Worm (Caenorhabditis elegans): Measurements from ENCODE around the gene clec-5.

Gene clec-5

ce11 chrIII:4870478-4870877, 12.9 kb downstream of the clec-5 start, which contains the start of gene gipc-1:
Gene gipc-1, plus strand, starts transcription at chrIII:4870778.
- no peak for TF ChIP-seq ets-4 (GFP tag; optimal IDR thresholded peaks at IDR 0.05)
- no peak for TF ChIP-seq D2030.7 (GFP tag; IDR thresholded peaks at IDR 0.05)
- TF ChIP-seq bed-1 (GFP tag; IDR thresholded peaks at IDR 0.05), result no peak
- no peak for TF ChIP-seq unc-130 (GFP tag; optimal IDR thresholded peaks at IDR 0.05)
- TF ChIP-seq B0035.1 (tag; optimal IDR thresholded peaks at IDR 0.05), result no peak
- TF ChIP-seq zfh-2 (GFP tag; conservative IDR thresholded peaks at IDR 0.05), result no peak
- TF ChIP-seq F57A8.1 (GFP tag; optimal IDR thresholded peaks at IDR 0.05), result no peak

- no peak for TF ChIP-seq ztf-18 (tag; optimal IDR thresholded peaks at IDR 0.05)
- TF ChIP-seq F33H1.4 (GFP tag; IDR thresholded peaks at IDR 0.05), result no peak
- TF ChIP-seq mxl-1 (tag; optimal IDR thresholded peaks at IDR 0.05), result no peak
- TF ChIP-seq mel-28 (tag; optimal IDR thresholded peaks at IDR 0.05; ENCODE audit: borderline replicate concordance), result no peak
- TF ChIP-seq ztf-3 (GFP tag; optimal IDR thresholded peaks at IDR 0.05), result no peak
- no peak for TF ChIP-seq lin-54 (GFP tag; optimal IDR thresholded peaks at IDR 0.05)
- TF ChIP-seq ztf-22 (GFP tag; optimal IDR thresholded peaks at IDR 0.05), result no peak
- no peak for TF ChIP-seq ztf-26 (tag; optimal IDR thresholded peaks at IDR 0.05)
- TF ChIP-seq egrh-3 (GFP tag; IDR thresholded peaks at IDR 0.05), result no peak
Observed at ce11 chrIII:4868643-4869042, 14.8 kb downstream of the clec-5 start, which contains the start of the genes msd-4 and C35D10.3. Gene msd-4, minus strand, starts transcription at chrIII:4868743. Gene C35D10.3, plus strand, starts transcription at chrIII:4868921.

ce11 chrIII:4866762-4867161, 16.6 kb downstream of the clec-5 start, which contains the start of gene C35D10.17:
Gene C35D10.17, plus strand, starts transcription at chrIII:4867062.
- TF ChIP-seq egl-18 (GFP tag; IDR thresholded peaks at IDR 0.05) (no peak), nhr-120 (GFP tag; IDR thresholded peaks at IDR 0.05) (no peak), hsf-1 (GFP tag; IDR thresholded peaks at IDR 0.05) (no peak), snpc-3.4 (tag; optimal IDR thresholded peaks at IDR 0.05) (no peak), zim-3 (tag; optimal IDR thresholded peaks at IDR 0.05) (no peak), ccch-3 (GFP tag; optimal IDR thresholded peaks at IDR 0.05) (no peak), madf-3 (GFP tag; IDR thresholded peaks at IDR 0.05) (no peak), Y53F4B.3 (GFP tag; IDR thresholded peaks at IDR 0.05) (no peak), B0019.2 (GFP tag; conservative IDR thresholded peaks at IDR 0.05) (no peak), hmg-1.2 (GFP tag; IDR thresholded peaks at IDR 0.05) (no peak), cebp-2 (GFP tag; IDR thresholded peaks at IDR 0.05) (no peak), Y67H2A.10 (GFP tag; conservative IDR thresholded peaks at IDR 0.05) (no peak), dox-1 (GFP tag; IDR thresholded peaks at IDR 0.05) (no peak), mes-4 (tag; optimal IDR thresholded peaks at IDR 0.05) (no peak), Y53G8AR.9 (GFP tag; conservative IDR thresholded peaks at IDR 0.05) (no peak), ama-1 (optimal IDR thresholded peaks at IDR 0.05) (no peak), ama-1 (GFP tag; optimal IDR thresholded peaks at IDR 0.05) (no peak), snpc-1.3 (tag; optimal IDR thresholded peaks at IDR 0.05; ENCODE audit: insufficient read depth) (no peak), bed-2 (GFP tag; IDR thresholded peaks at IDR 0.05) (no peak), D2030.7 (GFP tag; IDR thresholded peaks at IDR 0.05) (no peak)

- TF ChIP-seq zim-3 (tag; optimal IDR thresholded peaks at IDR 0.05) (no peak), chd-7 (tag; optimal IDR thresholded peaks at IDR 0.05) (no peak), pbrm-1 (GFP tag; IDR thresholded peaks at IDR 0.05) (no peak)
Observed at ce11 chrIII:4863127-4863526, 20.3 kb downstream of the clec-5 start, which contains the start of gene coq-8. Gene coq-8, plus strand, starts transcription at chrIII:4863427.
